Worm (Caenorhabditis elegans) whole organism, L2 larva: ENCODE measurements around the gene ins-20.
"Not testable (repeated sequence)": the region's sequence is repeated elsewhere in the genome, so short reads cannot be mapped to it uniquely, and the experiment has no call there.

Source experiments
- alr-1 ChIP-seq: fragments of 150-350 bp; optimal IDR thresholded peaks from 2 replicates; lab custom pipeline; 2014; ENCODE audit warnings: missing biosample characterization, missing genetic modification characterization
- blmp-1 ChIP-seq: sonication (generic microtip); optimal IDR thresholded peaks from 2 replicates; lab custom pipeline; 2017; ENCODE audit warnings: missing genetic modification characterization, mild to moderate bottlenecking, missing compliant biosample characterization, antibody characterized with exemption, moderate library complexity; ENCODE audit not compliant: insufficient read depth
- ceh-16 ChIP-seq: fragments of 150-350 bp; optimal IDR thresholded peaks from 2 replicates; lab custom pipeline; 2014; ENCODE audit warnings: missing biosample characterization, missing genetic modification characterization
- ceh-82 ChIP-seq: fragments of 150-350 bp; optimal IDR thresholded peaks from 2 replicates; lab custom pipeline; 2014; ENCODE audit warnings: missing biosample characterization, missing genetic modification characterization
- dmd-4 ChIP-seq: sonication (generic microtip); optimal IDR thresholded peaks from 2 replicates; lab custom pipeline; 2017; ENCODE audit warnings: missing biosample characterization, missing genetic modification characterization
- elt-3 ChIP-seq: sonication (generic microtip); optimal IDR thresholded peaks from 2 replicates; lab custom pipeline; 2017; ENCODE audit warnings: missing biosample characterization, missing genetic modification characterization
- fos-1 ChIP-seq: fragments of 150-350 bp; optimal IDR thresholded peaks from 2 replicates; lab custom pipeline; 2014; ENCODE audit warnings: missing biosample characterization, missing genetic modification characterization
- gmeb-1 ChIP-seq: fragments of 150-350 bp; optimal IDR thresholded peaks from 2 replicates; lab custom pipeline; 2014; ENCODE audit warnings: missing biosample characterization, missing genetic modification characterization
- lin-13 ChIP-seq: fragments of 150-350 bp; optimal IDR thresholded peaks from 2 replicates; lab custom pipeline; 2014; ENCODE audit warnings: missing biosample characterization, missing genetic modification reagents, missing genetic modification characterization
- lsy-2 ChIP-seq, 2 experiments: fragments of 150-350 bp in 1 of 2; sonication (generic microtip) in 1 of 2; optimal IDR thresholded peaks; 2 replicates each; lab custom pipeline; 2014 to 2017; ENCODE audit warnings: missing biosample characterization in 2 of 2, missing genetic modification characterization in 2 of 2
- mab-5 ChIP-seq: fragments of 150-350 bp; optimal IDR thresholded peaks from 2 replicates; lab custom pipeline; 2014; ENCODE audit warnings: missing biosample characterization, missing genetic modification characterization
- mbf-1 ChIP-seq: sonication (generic microtip); optimal IDR thresholded peaks from 2 replicates; lab custom pipeline; 2017; ENCODE audit warnings: missing biosample characterization, missing genetic modification characterization
- mdl-1 ChIP-seq, 2 experiments: fragments of 150-350 bp in 1 of 2; sonication (generic microtip) in 1 of 2; optimal IDR thresholded peaks; 2 replicates each; lab custom pipeline; 2017; ENCODE audit warnings: missing biosample characterization in 2 of 2, missing genetic modification characterization in 2 of 2
- nhr-10 ChIP-seq: sonication (generic microtip); optimal IDR thresholded peaks from 2 replicates; lab custom pipeline; 2017; ENCODE audit warnings: missing biosample characterization, missing genetic modification characterization
- nhr-12 ChIP-seq: fragments of 150-350 bp; optimal IDR thresholded peaks from 2 replicates; lab custom pipeline; 2014; ENCODE audit warnings: missing biosample characterization, missing genetic modification characterization
- nhr-129 ChIP-seq: fragments of 150-350 bp; optimal IDR thresholded peaks from 2 replicates; lab custom pipeline; 2014; ENCODE audit warnings: missing biosample characterization, missing genetic modification characterization
- nhr-237 ChIP-seq: fragments of 150-350 bp; optimal IDR thresholded peaks from 2 replicates; lab custom pipeline; 2014; ENCODE audit warnings: missing biosample characterization, missing genetic modification characterization
- nhr-6 ChIP-seq: fragments of 150-350 bp; optimal IDR thresholded peaks from 2 replicates; lab custom pipeline; 2014; ENCODE audit warnings: missing biosample characterization, missing genetic modification characterization
- nhr-77 ChIP-seq: fragments of 150-350 bp; optimal IDR thresholded peaks from 2 replicates; lab custom pipeline; 2014; ENCODE audit warnings: missing biosample characterization, missing genetic modification characterization
- skn-1 ChIP-seq: sonication (generic microtip); optimal IDR thresholded peaks from 2 replicates; lab custom pipeline; 2017; ENCODE audit warnings: missing biosample characterization, missing genetic modification characterization
- sma-3 ChIP-seq: sonication (generic microtip); optimal IDR thresholded peaks from 2 replicates; lab custom pipeline; 2016; ENCODE audit warnings: missing genetic modification reagents, missing genetic modification characterization, missing compliant biosample characterization
- sma-9 ChIP-seq, 2 experiments: fragments of 150-350 bp in 1 of 2; sonication (generic microtip) in 1 of 2; optimal IDR thresholded peaks; 2 replicates each; lab custom pipeline; 2014 to 2016; ENCODE audit warnings: missing genetic modification characterization in 2 of 2, mild to moderate bottlenecking in 1 of 2, missing biosample characterization in 1 of 2, missing compliant biosample characterization in 1 of 2, missing genetic modification reagents in 1 of 2, moderate library complexity in 1 of 2
- snpc-4 ChIP-seq: fragments of 150-350 bp; optimal IDR thresholded peaks from 2 replicates; lab custom pipeline; 2014; ENCODE audit warnings: missing biosample characterization, missing genetic modification characterization
- unc-39 ChIP-seq: fragments of 150-350 bp; optimal IDR thresholded peaks from 2 replicates; lab custom pipeline; 2014; ENCODE audit warnings: missing biosample characterization, missing genetic modification characterization
- unc-55 ChIP-seq: fragments of 150-350 bp; sonication (generic microtip); optimal IDR thresholded peaks from 3 replicates; lab custom pipeline; 2014; ENCODE audit warnings: missing biosample characterization, missing genetic modification reagents, missing genetic modification characterization
- unc-62 ChIP-seq: fragments of 150-350 bp; optimal IDR thresholded peaks from 2 replicates; lab custom pipeline; 2014; ENCODE audit warnings: missing biosample characterization, missing genetic modification reagents, missing genetic modification characterization
- zag-1 ChIP-seq: fragments of 150-350 bp; optimal IDR thresholded peaks from 2 replicates; lab custom pipeline; 2014; ENCODE audit warnings: missing biosample characterization, missing genetic modification characterization
- ztf-11 ChIP-seq: sonication (generic microtip); optimal IDR thresholded peaks from 2 replicates; lab custom pipeline; 2017; ENCODE audit warnings: missing biosample characterization, missing genetic modification characterization
- ztf-4 ChIP-seq: fragments of 150-350 bp; optimal IDR thresholded peaks from 2 replicates; lab custom pipeline; 2014; ENCODE audit warnings: missing biosample characterization, missing genetic modification characterization

Gene ins-20

DNA sequence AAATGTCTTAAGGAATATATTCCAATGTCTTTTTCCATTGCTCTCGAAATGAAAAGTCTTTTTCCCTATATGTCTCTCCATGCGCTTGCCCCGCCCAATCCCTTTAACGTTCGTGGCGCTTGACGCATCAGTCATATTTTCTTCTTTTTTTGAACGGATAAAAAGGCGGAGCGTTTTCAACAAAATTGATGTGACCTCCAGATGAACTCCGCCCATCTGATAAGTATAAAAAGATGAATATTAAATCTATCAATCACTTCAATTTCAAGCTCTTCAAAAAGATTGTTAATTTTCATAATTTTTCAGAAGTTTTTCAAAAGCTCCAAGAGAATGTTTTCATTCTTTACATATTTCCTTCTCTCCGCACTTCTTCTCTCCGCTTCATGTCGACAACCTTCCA is 14.6 kb upstream of the ins-20 start, which contains the start of gene ins-4:
ins-4 (plus strand) TSS at position 301 of the 400 bp plus-strand sequence.
- TF ChIP-seq nhr-129 (tag; lab: Kevin White, UChicago) (no peak), ceh-82 (no peak), lsy-2 (tag; optimal IDR thresholded peaks at IDR 0.05; lab: Kevin White, UChicago) (no peak), mbf-1 (tag; lab: Kevin White, UChicago) (no peak), elt-3 (tag; lab: Kevin White, UChicago) (no peak), ztf-11 (tag; lab: Kevin White, UChicago) (no peak)

DNA sequence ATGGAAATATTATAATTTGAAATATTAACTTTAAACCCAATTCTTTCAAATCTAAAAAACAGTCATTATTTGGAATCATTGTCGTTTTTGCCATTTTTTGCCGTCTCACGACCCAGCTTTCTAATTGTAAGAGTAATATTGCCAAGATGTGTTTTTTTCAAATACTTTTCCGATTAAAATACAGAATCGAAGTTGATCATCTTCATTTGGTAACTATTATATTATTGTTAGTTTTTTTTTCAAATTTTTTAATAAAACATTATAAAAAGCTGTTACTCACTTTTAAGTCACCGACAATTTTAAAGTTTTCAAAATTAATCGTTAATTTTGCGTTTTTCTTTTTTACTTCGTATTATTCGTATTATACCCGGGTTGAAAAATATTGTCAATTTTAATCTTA is 13.4 kb upstream of the ins-20 start, which contains the start of gene ins-5:
ins-5 (plus strand) TSS at position 301 of the 400 bp plus-strand sequence.
- TF ChIP-seq alr-1 (tag; lab: Kevin White, UChicago) (no peak), nhr-77 (tag; lab: Kevin White, UChicago) (no peak), nhr-10 (tag; lab: Kevin White, UChicago) (no peak), sma-9 (GFP tag; optimal IDR thresholded peaks at IDR 0.05; lab: Kevin White, UChicago) (no peak), sma-9 (tag; optimal IDR thresholded peaks at IDR 0.05; lab: Kevin White, UChicago) (no peak), ceh-82 (no peak), snpc-4 (tag; lab: Kevin White, UChicago) (no peak), mab-5 (no peak), elt-3 (tag; lab: Kevin White, UChicago) (no peak)
- TF ChIP-seq, all 48 proteins: peak for 0

DNA sequence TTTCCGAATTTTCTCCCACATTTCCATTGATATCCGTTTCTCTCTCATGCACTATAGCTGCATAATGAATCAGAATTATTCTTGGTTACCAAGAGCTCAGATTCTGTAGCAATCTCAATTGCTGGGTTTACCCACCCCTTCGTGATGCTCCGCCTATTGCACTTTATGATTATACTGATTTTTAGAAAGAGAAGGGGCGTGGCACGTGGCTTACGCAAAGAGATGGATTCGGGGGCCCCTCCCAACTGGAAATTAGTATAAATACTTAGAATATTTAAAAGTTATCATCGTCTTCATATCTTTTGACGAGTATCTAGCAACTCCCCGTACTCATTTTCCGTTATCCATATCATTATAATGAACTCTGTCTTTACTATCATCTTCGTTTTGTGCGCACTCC is 10.5 kb upstream of the ins-20 start, which contains the start of gene ins-6:
ins-6 (plus strand) TSS at position 301 of the 400 bp plus-strand sequence.
- no peak for TF ChIP-seq dmd-4 (tag; lab: Kevin White, UChicago)
- no peak for TF ChIP-seq zag-1 (tag; lab: Kevin White, UChicago)

ce11 chrII:6001004-6001403 is 9.6 kb upstream of the ins-20 start:
- TF ChIP-seq nhr-12 (tag; lab: Kevin White, UChicago) (no peak), dmd-4 (tag; lab: Kevin White, UChicago) (no peak), unc-62 (GFP tag; lab: Kevin White, UChicago) (no peak), fos-1 (tag; lab: Kevin White, UChicago) (no peak), ceh-16 (tag; lab: Kevin White, UChicago) (no peak), blmp-1 (tag; lab: Kevin White, UChicago) (no peak), mdl-1 (tag; optimal IDR thresholded peaks at IDR 0.05; lab: Kevin White, UChicago) (no peak), mab-5 (no peak), nhr-129 (tag; lab: Kevin White, UChicago) (no peak), nhr-237 (tag; lab: Kevin White, UChicago) (no peak), ztf-4 (tag; lab: Kevin White, UChicago) (no peak), nhr-6 (tag; lab: Kevin White, UChicago) (no peak), snpc-4 (tag; lab: Kevin White, UChicago) (no peak), skn-1 (tag; lab: Kevin White, UChicago) (no peak), sma-3 (GFP tag; lab: Kevin White, UChicago) (no peak), gmeb-1 (tag; lab: Kevin White, UChicago) (no peak), unc-55 (GFP tag; lab: Kevin White, UChicago) (no peak)

DNA sequence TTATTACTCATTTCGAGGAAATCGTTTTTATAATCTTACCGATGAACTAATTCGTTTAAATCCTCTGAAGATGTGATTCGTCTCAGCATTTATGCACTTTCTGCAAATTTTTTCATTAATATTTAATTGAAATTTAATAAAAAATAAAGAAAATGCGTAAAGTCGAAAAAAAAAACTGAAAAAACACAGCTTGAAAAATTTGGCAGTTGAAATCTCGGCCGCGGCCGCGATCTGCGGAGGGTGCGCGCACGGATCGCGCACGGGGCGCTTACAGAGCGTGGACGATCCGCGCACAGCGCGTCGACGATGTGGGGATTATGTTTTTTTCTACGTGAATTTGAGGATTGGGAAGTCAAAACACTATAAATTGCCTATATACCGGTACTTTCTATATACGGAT is 1.8 kb upstream of the ins-20 start, which contains the start of gene ZK84.4:
ZK84.4 (minus strand) TSS at position 101 of the 400 bp plus-strand sequence.
- TF ChIP-seq lin-13; nhr-10 (tag; lab: Kevin White, UChicago); fos-1 (tag; lab: Kevin White, UChicago): not testable (repeated sequence)

DNA sequence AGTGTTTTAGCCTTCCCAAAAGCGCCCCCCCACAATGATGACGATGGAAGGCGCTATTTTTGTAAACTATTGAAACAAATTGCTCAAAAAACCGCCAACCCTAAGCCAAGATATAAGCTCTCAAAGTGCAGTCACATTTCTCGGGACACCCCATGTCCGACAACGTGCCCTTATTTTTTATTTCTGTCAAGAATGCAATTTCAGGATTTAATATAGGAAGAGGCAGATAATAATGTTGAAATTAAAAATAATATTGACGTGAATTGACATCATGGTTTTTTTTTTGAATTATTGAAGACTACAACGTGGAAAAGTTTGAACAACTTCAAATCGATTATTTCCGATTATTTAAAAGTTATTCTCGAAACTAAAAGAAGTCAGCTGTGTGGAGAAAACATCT is 3.4 kb downstream of the ins-20 start, which contains the start of gene ZK84.2:
ZK84.2 (plus strand) TSS at position 301 of the 400 bp plus-strand sequence.
- TF ChIP-seq unc-55 (GFP tag; lab: Kevin White, UChicago); ztf-11 (tag; lab: Kevin White, UChicago); unc-39 (tag; lab: Kevin White, UChicago): not testable (repeated sequence)
